Worm (Caenorhabditis elegans) whole organism, mixed stage, embryonic: ENCODE results near the gene T27D12.1.

Experiments
- M03D4.4 ChIP-seq: sonication (generic microtip); optimal IDR thresholded peaks from 2 replicates; lab custom pipeline; 2017; ENCODE audit warnings: mild to moderate bottlenecking, missing genetic modification characterization, missing compliant biosample characterization
- bed-3 ChIP-seq: fragments of 200-800 bp; sonication (Bioruptor generic); optimal IDR thresholded peaks from 3 replicates; lab custom pipeline; 2018; ENCODE audit warnings: mild to moderate bottlenecking, missing genetic modification characterization, moderate library complexity, missing compliant biosample characterization
- blmp-1 ChIP-seq: fragments of 150-350 bp; optimal IDR thresholded peaks from 2 replicates; lab custom pipeline; 2014; ENCODE audit warnings: missing biosample characterization, missing genetic modification characterization
- ceh-39 ChIP-seq: fragments of 150-350 bp; optimal IDR thresholded peaks from 2 replicates; lab custom pipeline; 2014; ENCODE audit warnings: missing biosample characterization, missing genetic modification characterization
- ceh-43 ChIP-seq: fragments of 200-800 bp; sonication (Bioruptor generic); optimal IDR thresholded peaks from 2 replicates; lab custom pipeline; 2018; ENCODE audit warnings: mild to moderate bottlenecking, missing genetic modification characterization, moderate library complexity, missing compliant biosample characterization
- ceh-83 ChIP-seq: fragments of 200-800 bp; sonication (Bioruptor generic); optimal IDR thresholded peaks from 2 replicates; lab custom pipeline; 2018; ENCODE audit warnings: mild to moderate bottlenecking, missing genetic modification characterization, missing compliant biosample characterization
- drap-1 ChIP-seq: fragments of 200-800 bp; sonication (Bioruptor generic); optimal IDR thresholded peaks from 3 replicates; lab custom pipeline; 2018; ENCODE audit warnings: mild to moderate bottlenecking, missing genetic modification characterization, missing compliant biosample characterization
- elt-1 ChIP-seq: sonication (generic microtip); optimal IDR thresholded peaks from 2 replicates; lab custom pipeline; 2017; ENCODE audit warnings: missing genetic modification characterization, mild to moderate bottlenecking, missing compliant biosample characterization, antibody characterized with exemption, moderate library complexity, borderline replicate concordance; ENCODE audit not compliant: insufficient read depth
- elt-3 ChIP-seq: fragments of 150-350 bp; optimal IDR thresholded peaks from 2 replicates; lab custom pipeline; 2014; ENCODE audit warnings: missing biosample characterization, missing genetic modification characterization
- ham-2 ChIP-seq: fragments of 200-800 bp; sonication (Bioruptor generic); optimal IDR thresholded peaks from 2 replicates; lab custom pipeline; 2018; ENCODE audit warnings: mild to moderate bottlenecking, missing genetic modification characterization, missing compliant biosample characterization
- hlh-1 ChIP-seq: fragments of 150-350 bp; optimal IDR thresholded peaks from 2 replicates; lab custom pipeline; 2014; ENCODE audit warnings: missing biosample characterization, missing genetic modification reagents, missing genetic modification characterization
- lin-13 ChIP-seq: fragments of 150-350 bp; optimal IDR thresholded peaks from 2 replicates; lab custom pipeline; 2014; ENCODE audit warnings: missing biosample characterization, missing genetic modification characterization
- lin-32 ChIP-seq: fragments of 200-800 bp; sonication (Bioruptor generic); optimal IDR thresholded peaks from 2 replicates; lab custom pipeline; 2018; ENCODE audit warnings: mild to moderate bottlenecking, missing genetic modification characterization, missing compliant biosample characterization
- lsy-2 ChIP-seq: fragments of 150-350 bp; optimal IDR thresholded peaks from 2 replicates; lab custom pipeline; 2014; ENCODE audit warnings: missing biosample characterization, missing genetic modification characterization
- mep-1 ChIP-seq: fragments of 150-350 bp; optimal IDR thresholded peaks from 2 replicates; lab custom pipeline; 2017; ENCODE audit warnings: missing biosample characterization, missing genetic modification reagents, missing genetic modification characterization, inconsistent platforms
- mls-2 ChIP-seq: sonication (generic microtip); optimal IDR thresholded peaks from 2 replicates; lab custom pipeline; 2016; ENCODE audit warnings: mild to moderate bottlenecking, missing genetic modification characterization, moderate library complexity, missing compliant biosample characterization
- nhr-12 ChIP-seq: fragments of 150-350 bp; optimal IDR thresholded peaks from 2 replicates; lab custom pipeline; 2014; ENCODE audit warnings: missing biosample characterization, missing genetic modification characterization
- nhr-2 ChIP-seq: fragments of 150-350 bp; optimal IDR thresholded peaks from 2 replicates; lab custom pipeline; 2014; ENCODE audit warnings: missing biosample characterization, missing genetic modification characterization
- nhr-237 ChIP-seq: fragments of 150-350 bp; optimal IDR thresholded peaks from 2 replicates; lab custom pipeline; 2014; ENCODE audit warnings: missing biosample characterization, missing genetic modification characterization
- nhr-28 ChIP-seq: fragments of 150-350 bp; optimal IDR thresholded peaks from 2 replicates; lab custom pipeline; 2014; ENCODE audit warnings: missing biosample characterization, missing genetic modification characterization
- nhr-76 ChIP-seq: sonication (generic microtip); optimal IDR thresholded peaks from 2 replicates; lab custom pipeline; 2017; ENCODE audit warnings: missing biosample characterization, missing genetic modification characterization
- pha-4 ChIP-seq: fragments of 150-350 bp; optimal IDR thresholded peaks from 2 replicates; lab custom pipeline; 2018; ENCODE audit warnings: missing biosample characterization, missing genetic modification reagents, missing genetic modification characterization
- sem-2 ChIP-seq: fragments of 200-800 bp; sonication (Bioruptor generic); optimal IDR thresholded peaks from 2 replicates; lab custom pipeline; 2018; ENCODE audit warnings: mild to moderate bottlenecking, missing genetic modification characterization, missing compliant biosample characterization
- snpc-4 ChIP-seq: fragments of 150-350 bp; optimal IDR thresholded peaks from 2 replicates; lab custom pipeline; 2014; ENCODE audit warnings: missing biosample characterization, missing genetic modification characterization
- sptf-1 ChIP-seq: sonication (generic microtip); optimal IDR thresholded peaks from 2 replicates; lab custom pipeline; 2017; ENCODE audit warnings: mild to moderate bottlenecking, missing genetic modification characterization, moderate library complexity, missing compliant biosample characterization
- tbx-8 ChIP-seq: fragments of 200-800 bp; sonication (Bioruptor generic); optimal IDR thresholded peaks from 2 replicates; lab custom pipeline; 2018; ENCODE audit warnings: mild to moderate bottlenecking, missing genetic modification characterization, moderate library complexity, missing compliant biosample characterization
- unc-120 ChIP-seq: sonication (generic microtip); optimal IDR thresholded peaks from 2 replicates; lab custom pipeline; 2017; ENCODE audit warnings: missing genetic modification characterization, missing compliant biosample characterization; ENCODE audit not compliant: poor library complexity, severe bottlenecking
- zip-8 ChIP-seq: fragments of 150-350 bp; optimal IDR thresholded peaks from 2 replicates; lab custom pipeline; 2014; ENCODE audit warnings: missing biosample characterization, missing genetic modification characterization
- ztf-11 ChIP-seq: fragments of 150-350 bp; optimal IDR thresholded peaks from 2 replicates; lab custom pipeline; 2014; ENCODE audit warnings: missing biosample characterization, missing genetic modification characterization

T27D12.1 gene

DNA sequence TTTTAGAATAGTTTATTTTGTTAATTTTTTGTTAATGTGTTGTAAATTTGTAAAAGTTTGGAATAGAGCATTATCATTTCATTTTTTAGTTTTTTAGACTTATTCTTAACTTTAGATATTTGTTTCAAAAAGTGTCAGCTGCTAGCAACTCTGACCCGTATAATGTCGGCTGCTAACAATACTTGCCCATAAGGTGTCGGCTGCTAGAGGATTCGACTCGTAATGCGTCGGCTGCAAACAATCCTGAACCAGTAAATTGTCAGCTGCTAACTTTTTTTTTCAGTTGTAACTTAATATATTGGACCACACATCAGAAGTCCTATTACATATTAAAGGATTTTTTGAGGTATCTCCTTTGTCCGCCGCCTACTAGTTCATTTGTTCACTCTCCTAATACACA is 349 bp downstream of the T27D12.1 start:
- no peak for TF ChIP-seq ham-2 (GFP tag; lab: Kevin White, UChicago)
- no peak for TF ChIP-seq mep-1 (tag; lab: Kevin White, UChicago)
- no peak for TF ChIP-seq ztf-11 (tag; lab: Kevin White, UChicago)
- no peak for TF ChIP-seq lin-32 (GFP tag; lab: Kevin White, UChicago)
- no peak for TF ChIP-seq unc-120 (tag; lab: Kevin White, UChicago)
- no peak for TF ChIP-seq blmp-1 (tag; lab: Kevin White, UChicago)
- TF ChIP-seq elt-1 (tag; lab: Kevin White, UChicago) = no peak
- no peak for TF ChIP-seq ceh-83
- no peak for TF ChIP-seq nhr-28 (tag; lab: Kevin White, UChicago)
- no peak for TF ChIP-seq pha-4 (tag; lab: Kevin White, UChicago)
- TF ChIP-seq sptf-1 = no peak
- TF ChIP-seq tbx-8 (GFP tag; lab: Kevin White, UChicago) = no peak
- TF ChIP-seq nhr-76 (tag; lab: Kevin White, UChicago) = no peak
- TF ChIP-seq ceh-43 = no peak

DNA sequence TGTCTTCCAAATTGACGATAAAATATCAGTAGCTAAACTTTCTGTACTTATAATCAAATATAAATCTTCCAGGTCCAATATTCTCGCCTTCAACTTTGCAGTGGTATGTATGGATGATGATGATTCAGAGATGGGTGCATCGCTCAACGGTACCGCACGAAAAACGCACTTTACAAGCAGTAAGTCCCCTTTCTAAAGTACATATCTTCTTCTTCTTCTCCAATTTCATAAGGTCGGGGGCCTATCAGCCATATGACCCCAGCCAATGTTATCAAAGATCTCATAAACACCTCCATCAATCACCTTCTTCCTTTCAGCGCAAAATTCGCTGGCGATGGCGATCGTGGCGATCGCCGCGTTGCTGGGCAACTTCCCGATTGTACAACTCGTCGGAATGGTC is 1.0 kb downstream of the T27D12.1 start:
- TF ChIP-seq nhr-2 (tag; lab: Kevin White, UChicago) = no peak
- no peak for TF ChIP-seq zip-8 (tag; lab: Kevin White, UChicago)
- no peak for TF ChIP-seq elt-3
- no peak for TF ChIP-seq pha-4 (tag; lab: Kevin White, UChicago)
- TF ChIP-seq ceh-43 = no peak
- no peak for TF ChIP-seq ztf-11 (tag; lab: Kevin White, UChicago)

DNA sequence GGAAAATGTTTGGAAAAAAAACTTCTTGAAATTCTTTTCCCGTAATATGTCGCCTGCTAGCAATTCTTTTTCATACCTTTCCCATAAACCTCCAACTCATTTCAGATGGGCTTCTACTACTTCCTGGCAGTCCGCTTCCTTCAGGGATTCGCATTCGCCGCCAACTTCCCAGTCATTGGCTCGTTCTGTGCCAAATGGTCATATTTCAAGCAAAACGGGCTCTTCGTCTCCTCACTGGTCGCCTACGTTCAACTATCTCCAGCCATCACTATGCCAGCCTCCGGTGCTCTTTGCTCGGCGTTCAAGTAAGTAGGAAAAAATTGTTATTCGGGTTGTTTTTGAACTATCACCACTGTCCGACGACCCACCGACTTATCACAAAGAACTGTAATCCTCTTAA is 1.7 kb downstream of the T27D12.1 start:
- TF ChIP-seq bed-3 (no peak), lin-13 (tag; lab: Kevin White, UChicago) (no peak), M03D4.4 (tag; lab: Kevin White, UChicago) (no peak), nhr-76 (tag; lab: Kevin White, UChicago) (no peak), hlh-1 (no peak), pha-4 (tag; lab: Kevin White, UChicago) (no peak), lin-32 (GFP tag; lab: Kevin White, UChicago) (no peak), nhr-12 (tag; lab: Kevin White, UChicago) (no peak), ceh-43 (no peak), blmp-1 (tag; lab: Kevin White, UChicago) (no peak), mls-2 (tag; lab: Kevin White, UChicago) (no peak), zip-8 (tag; lab: Kevin White, UChicago) (no peak), nhr-28 (tag; lab: Kevin White, UChicago) (no peak), nhr-237 (tag; lab: Kevin White, UChicago) (no peak), drap-1 (GFP tag; lab: Kevin White, UChicago) (no peak), ztf-11 (tag; lab: Kevin White, UChicago) (no peak), mep-1 (tag; lab: Kevin White, UChicago) (no peak)

DNA sequence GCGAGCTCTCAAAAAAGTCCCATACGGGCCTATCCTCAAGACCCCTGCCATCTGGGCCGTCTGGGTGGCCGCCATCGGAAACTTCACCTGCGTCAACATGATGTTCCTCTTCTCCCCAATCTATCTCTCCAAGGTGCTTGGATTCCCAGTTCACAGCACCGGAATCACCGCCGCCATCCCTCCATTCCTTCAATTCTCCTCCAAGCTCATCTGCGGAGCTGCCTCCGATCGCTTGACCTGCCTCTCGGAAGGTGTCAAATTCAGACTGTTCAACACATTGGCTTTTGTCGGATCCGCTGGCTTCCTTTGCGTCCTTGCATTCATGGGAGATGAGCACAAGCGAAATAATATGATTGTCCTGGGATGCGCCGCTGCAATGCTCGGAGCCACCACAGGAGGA is 2.6 kb downstream of the T27D12.1 start:
- TF ChIP-seq nhr-76 (tag; lab: Kevin White, UChicago) (no peak), sem-2 (GFP tag; lab: Kevin White, UChicago) (no peak), ceh-39 (tag; lab: Kevin White, UChicago) (no peak), mls-2 (tag; lab: Kevin White, UChicago) (no peak), blmp-1 (tag; lab: Kevin White, UChicago) (no peak), pha-4 (tag; lab: Kevin White, UChicago) (no peak), drap-1 (GFP tag; lab: Kevin White, UChicago) (no peak), M03D4.4 (tag; lab: Kevin White, UChicago) (no peak), bed-3 (no peak)

ce11 chrII:11845954-11846353 is 3.5 kb downstream of the T27D12.1 start:
- TF ChIP-seq unc-120 (tag; lab: Kevin White, UChicago) = no peak
- TF ChIP-seq snpc-4 (tag; lab: Kevin White, UChicago) = no peak
- no peak for TF ChIP-seq ceh-83
- no peak for TF ChIP-seq lsy-2 (tag; lab: Kevin White, UChicago)
- no peak for TF ChIP-seq elt-1 (tag; lab: Kevin White, UChicago)
- no peak for TF ChIP-seq elt-3
- TF ChIP-seq ztf-11 (tag; lab: Kevin White, UChicago) = no peak
- TF ChIP-seq ceh-43 = no peak
- no peak for TF ChIP-seq mls-2 (tag; lab: Kevin White, UChicago)
- no peak for TF ChIP-seq tbx-8 (GFP tag; lab: Kevin White, UChicago)
- TF ChIP-seq, all 35 proteins: peak for 0
